Fruit fly (Drosophila melanogaster) whole organism, embryonic: ENCODE results near the gene SppL.

Experiments
- Atf6 ChIP-seq: fragments of 200-800 bp; sonication (Bioruptor generic); IDR thresholded peaks from 2 replicates; pipeline ENCODE4 v1.3.6; 2022; ENCODE audit warnings: missing biosample characterization, missing genetic modification characterization
- Bgb ChIP-seq: fragments of 200-800 bp; sonication (Bioruptor generic); IDR thresholded peaks from 2 replicates; pipeline ENCODE4 v1.3.6; 2022; ENCODE audit warnings: missing biosample characterization, missing genetic modification characterization; ENCODE audit not compliant: partially characterized antibody
- Bteb2 ChIP-seq: fragments of 200-800 bp; sonication (Bioruptor generic); optimal IDR thresholded peaks from 2 replicates; lab custom pipeline; 2016; ENCODE audit warnings: missing biosample characterization, missing genetic modification characterization
- CG1024 ChIP-seq: fragments of 200-800 bp; sonication (Bioruptor generic); IDR thresholded peaks from 2 replicates; pipeline ENCODE4 v1.3.6; 2022; ENCODE audit warnings: missing biosample characterization, missing genetic modification characterization
- CG11456 ChIP-seq: fragments of 200-800 bp; sonication (Bioruptor generic); IDR thresholded peaks from 3 replicates; pipeline ENCODE4 v1.3.6; 2022; ENCODE audit warnings: missing biosample characterization, missing genetic modification characterization
- CG12299 ChIP-seq: fragments of 200-800 bp; sonication (Bioruptor generic); optimal IDR thresholded peaks from 2 replicates; lab custom pipeline; 2018; ENCODE audit warnings: missing biosample characterization, mild to moderate bottlenecking, missing genetic modification characterization
- CG13287 ChIP-seq: fragments of 200-800 bp; sonication (Bioruptor generic); IDR thresholded peaks from 2 replicates; pipeline ENCODE4 v1.3.6; 2022; ENCODE audit warnings: missing biosample characterization, missing genetic modification characterization; ENCODE audit not compliant: partially characterized antibody
- CG16863 ChIP-seq: fragments of 200-800 bp; sonication (Bioruptor generic); optimal IDR thresholded peaks from 3 replicates; lab custom pipeline; 2016; ENCODE audit warnings: missing biosample characterization, missing genetic modification characterization
- CG17568 ChIP-seq: fragments of 200-800 bp; sonication (Bioruptor generic); optimal IDR thresholded peaks from 2 replicates; lab custom pipeline; 2018; ENCODE audit warnings: missing biosample characterization, mild to moderate bottlenecking, missing genetic modification characterization, moderate library complexity
- CG18619 ChIP-seq: fragments of 200-800 bp; sonication (Bioruptor generic); optimal IDR thresholded peaks from 3 replicates; lab custom pipeline; 2017; ENCODE audit warnings: missing biosample characterization, mild to moderate bottlenecking, missing genetic modification characterization
- CG2202 ChIP-seq: fragments of 200-800 bp; sonication (Bioruptor generic); optimal IDR thresholded peaks from 2 replicates; lab custom pipeline; 2018; ENCODE audit warnings: missing biosample characterization, mild to moderate bottlenecking, missing genetic modification characterization
- CG3065 ChIP-seq: fragments of 200-800 bp; sonication (Bioruptor generic); optimal IDR thresholded peaks from 2 replicates; lab custom pipeline; 2016; ENCODE audit warnings: missing biosample characterization, missing genetic modification characterization
- CG31388 ChIP-seq: fragments of 200-800 bp; sonication (Bioruptor generic); optimal IDR thresholded peaks from 2 replicates; lab custom pipeline; 2016; ENCODE audit warnings: missing biosample characterization, missing genetic modification characterization
- CG3407 ChIP-seq: fragments of 200-800 bp; sonication (Bioruptor generic); optimal IDR thresholded peaks from 2 replicates; lab custom pipeline; 2018; ENCODE audit warnings: missing biosample characterization, mild to moderate bottlenecking, missing genetic modification characterization
- CG34422 ChIP-seq: fragments of 200-800 bp; sonication (Bioruptor generic); IDR thresholded peaks from 3 replicates; pipeline ENCODE4 v1.3.6; 2022; ENCODE audit warnings: missing biosample characterization, missing genetic modification characterization
- CG4328 ChIP-seq: fragments of 200-800 bp; sonication (Bioruptor generic); optimal IDR thresholded peaks from 3 replicates; lab custom pipeline; 2017; ENCODE audit warnings: missing biosample characterization, missing genetic modification reagents, missing genetic modification characterization
- CG4707 ChIP-seq: fragments of 200-800 bp; sonication (Bioruptor generic); optimal IDR thresholded peaks from 2 replicates; lab custom pipeline; 2018; ENCODE audit warnings: missing biosample characterization, mild to moderate bottlenecking, missing genetic modification characterization, moderate library complexity
- CG7786 ChIP-seq: fragments of 200-800 bp; sonication (Bioruptor generic); optimal IDR thresholded peaks from 2 replicates; lab custom pipeline; 2016; ENCODE audit warnings: missing biosample characterization, missing genetic modification characterization
- CG9817 ChIP-seq: fragments of 200-800 bp; sonication (Bioruptor generic); optimal IDR thresholded peaks from 2 replicates; lab custom pipeline; 2018; ENCODE audit warnings: missing biosample characterization, mild to moderate bottlenecking, missing genetic modification characterization, moderate library complexity
- CG9932 ChIP-seq: fragments of 200-800 bp; sonication (Bioruptor generic); IDR thresholded peaks from 2 replicates; pipeline ENCODE4 v1.3.6; 2022; ENCODE audit warnings: missing biosample characterization, missing genetic modification characterization
- CkIIα-i1 ChIP-seq: fragments of 200-800 bp; sonication (Bioruptor generic); IDR thresholded peaks from 2 replicates; pipeline ENCODE4 v1.3.6; 2022; ENCODE audit warnings: missing biosample characterization, missing genetic modification characterization
- Fer2 ChIP-seq: fragments of 200-800 bp; sonication (Bioruptor generic); optimal IDR thresholded peaks from 2 replicates; lab custom pipeline; 2018; ENCODE audit warnings: missing biosample characterization, mild to moderate bottlenecking, missing genetic modification characterization, moderate library complexity
- H2.0 ChIP-seq: fragments of 200-800 bp; sonication (Bioruptor generic); IDR thresholded peaks from 2 replicates; pipeline ENCODE4 v1.3.6; 2022; ENCODE audit warnings: missing biosample characterization, missing genetic modification characterization
- Hr39 ChIP-seq: fragments of >200 bp; optimal IDR thresholded peaks from 2 replicates; lab custom pipeline; 2017
- Kr ChIP-seq: fragments of 200-800 bp; sonication (Bioruptor generic); optimal IDR thresholded peaks from 2 replicates; lab custom pipeline; 2017; ENCODE audit warnings: missing biosample characterization, mild to moderate bottlenecking, missing genetic modification characterization
- MBD-R2 ChIP-seq: fragments of 200-800 bp; sonication (Bioruptor generic); IDR thresholded peaks from 2 replicates; pipeline ENCODE4 v1.3.6; 2022; ENCODE audit warnings: missing biosample characterization, missing genetic modification characterization
- Max ChIP-seq: fragments of 200-800 bp; sonication (Bioruptor generic); optimal IDR thresholded peaks from 2 replicates; lab custom pipeline; 2016; ENCODE audit warnings: missing biosample characterization, mild to moderate bottlenecking, missing genetic modification characterization
- Mes4 ChIP-seq: fragments of 200-800 bp; sonication (Bioruptor generic); optimal IDR thresholded peaks from 2 replicates; lab custom pipeline; 2016; ENCODE audit warnings: missing biosample characterization, missing genetic modification characterization
- Nf-YB ChIP-seq: fragments of 200-800 bp; sonication (Bioruptor generic); optimal IDR thresholded peaks from 3 replicates; lab custom pipeline; 2019; ENCODE audit warnings: missing biosample characterization, mild to moderate bottlenecking, missing genetic modification characterization, moderate library complexity
- Ptx1 ChIP-seq: fragments of 200-800 bp; sonication (Bioruptor generic); IDR thresholded peaks from 2 replicates; pipeline ENCODE4 v1.3.6; 2022; ENCODE audit warnings: missing biosample characterization, missing genetic modification characterization
- Rfx ChIP-seq: fragments of 200-800 bp; sonication (Bioruptor generic); IDR thresholded peaks from 2 replicates; pipeline ENCODE4 v1.3.6; 2022; ENCODE audit warnings: missing biosample characterization, missing genetic modification characterization
- Rx ChIP-seq: fragments of 200-800 bp; sonication (Bioruptor generic); IDR thresholded peaks from 2 replicates; pipeline ENCODE4 v1.3.6; 2022; ENCODE audit warnings: missing biosample characterization, missing genetic modification characterization
- Side ChIP-seq: fragments of 200-800 bp; sonication (Bioruptor generic); optimal IDR thresholded peaks from 2 replicates; lab custom pipeline; 2016; ENCODE audit warnings: missing biosample characterization, missing genetic modification characterization
- Sin3A ChIP-seq: fragments of >200 bp; optimal IDR thresholded peaks from 2 replicates; lab custom pipeline; 2018
- ase ChIP-seq: fragments of 200-800 bp; sonication (Bioruptor generic); IDR thresholded peaks from 3 replicates; pipeline ENCODE4 v1.3.6; 2022; ENCODE audit warnings: missing biosample characterization, missing genetic modification characterization
- cas ChIP-seq: fragments of 200-800 bp; sonication (Bioruptor generic); IDR thresholded peaks from 2 replicates; pipeline ENCODE4 v1.3.6; 2022; ENCODE audit warnings: missing biosample characterization, missing genetic modification characterization
- cg ChIP-seq: fragments of 200-800 bp; sonication (Bioruptor generic); optimal IDR thresholded peaks from 3 replicates; lab custom pipeline; 2019; ENCODE audit warnings: missing biosample characterization, mild to moderate bottlenecking, missing genetic modification characterization, moderate library complexity
- gcm2 ChIP-seq: fragments of 200-800 bp; sonication (Bioruptor generic); optimal IDR thresholded peaks from 2 replicates; lab custom pipeline; 2016; ENCODE audit warnings: missing biosample characterization, missing genetic modification characterization
- gem ChIP-seq: fragments of 200-800 bp; sonication (Bioruptor generic); optimal IDR thresholded peaks from 2 replicates; lab custom pipeline; 2019; ENCODE audit warnings: missing biosample characterization, mild to moderate bottlenecking, missing genetic modification characterization, moderate library complexity
- insv ChIP-seq, 2 experiments: fragments of 200-800 bp; sonication (Bioruptor generic); optimal IDR thresholded peaks; 3 replicates each; lab custom pipeline; 2016 to 2018; ENCODE audit warnings: missing biosample characterization in 2 of 2, missing genetic modification characterization in 2 of 2
- lov ChIP-seq, 2 experiments: fragments of 200-800 bp in 1 of 2; fragments of >200 bp in 1 of 2; sonication (Bioruptor generic) in 1 of 2; IDR thresholded peaks in 1 of 2; optimal IDR thresholded peaks in 1 of 2; 2 replicates in 1 of 2; 3 replicates in 1 of 2; pipeline versions ENCODE4 v1.3.6 to Lab custom; 2017 to 2022; ENCODE audit warnings: missing biosample characterization in 1 of 2, missing genetic modification characterization in 1 of 2
- p53 ChIP-seq: fragments of 200-800 bp; sonication (Bioruptor generic); optimal IDR thresholded peaks from 2 replicates; lab custom pipeline; 2016; ENCODE audit warnings: missing biosample characterization, missing genetic modification characterization
- pb ChIP-seq: fragments of 200-800 bp; sonication (Bioruptor generic); optimal IDR thresholded peaks from 3 replicates; lab custom pipeline; 2016; ENCODE audit warnings: missing biosample characterization, missing genetic modification characterization
- peb ChIP-seq: fragments of 200-800 bp; sonication (Bioruptor generic); IDR thresholded peaks from 2 replicates; pipeline ENCODE4 v1.3.6; 2022; ENCODE audit warnings: missing biosample characterization, missing genetic modification characterization
- pum ChIP-seq: fragments of 200-800 bp; sonication (Bioruptor generic); optimal IDR thresholded peaks from 2 replicates; lab custom pipeline; 2016; ENCODE audit warnings: missing biosample characterization, missing genetic modification characterization
- rib ChIP-seq: fragments of 200-800 bp; sonication (Bioruptor generic); IDR thresholded peaks from 2 replicates; pipeline ENCODE4 v1.3.6; 2022; ENCODE audit warnings: missing biosample characterization, missing genetic modification characterization
- seq ChIP-seq: fragments of 200-800 bp; sonication (Bioruptor generic); IDR thresholded peaks from 2 replicates; pipeline ENCODE4 v1.3.6; 2022; ENCODE audit warnings: missing biosample characterization, missing genetic modification characterization
- tin ChIP-seq: fragments of 200-800 bp; sonication (Bioruptor generic); optimal IDR thresholded peaks from 3 replicates; lab custom pipeline; 2016; ENCODE audit warnings: missing biosample characterization, missing genetic modification characterization
- vvl ChIP-seq: fragments of 200-800 bp; sonication (Bioruptor generic); IDR thresholded peaks from 2 replicates; pipeline ENCODE4 v1.3.6; 2022; ENCODE audit warnings: missing biosample characterization, missing genetic modification characterization
- wek ChIP-seq: fragments of 200-800 bp; sonication (Bioruptor generic); optimal IDR thresholded peaks from 3 replicates; lab custom pipeline; 2018; ENCODE audit warnings: missing biosample characterization, mild to moderate bottlenecking, missing genetic modification characterization, moderate library complexity

SppL gene

DNA sequence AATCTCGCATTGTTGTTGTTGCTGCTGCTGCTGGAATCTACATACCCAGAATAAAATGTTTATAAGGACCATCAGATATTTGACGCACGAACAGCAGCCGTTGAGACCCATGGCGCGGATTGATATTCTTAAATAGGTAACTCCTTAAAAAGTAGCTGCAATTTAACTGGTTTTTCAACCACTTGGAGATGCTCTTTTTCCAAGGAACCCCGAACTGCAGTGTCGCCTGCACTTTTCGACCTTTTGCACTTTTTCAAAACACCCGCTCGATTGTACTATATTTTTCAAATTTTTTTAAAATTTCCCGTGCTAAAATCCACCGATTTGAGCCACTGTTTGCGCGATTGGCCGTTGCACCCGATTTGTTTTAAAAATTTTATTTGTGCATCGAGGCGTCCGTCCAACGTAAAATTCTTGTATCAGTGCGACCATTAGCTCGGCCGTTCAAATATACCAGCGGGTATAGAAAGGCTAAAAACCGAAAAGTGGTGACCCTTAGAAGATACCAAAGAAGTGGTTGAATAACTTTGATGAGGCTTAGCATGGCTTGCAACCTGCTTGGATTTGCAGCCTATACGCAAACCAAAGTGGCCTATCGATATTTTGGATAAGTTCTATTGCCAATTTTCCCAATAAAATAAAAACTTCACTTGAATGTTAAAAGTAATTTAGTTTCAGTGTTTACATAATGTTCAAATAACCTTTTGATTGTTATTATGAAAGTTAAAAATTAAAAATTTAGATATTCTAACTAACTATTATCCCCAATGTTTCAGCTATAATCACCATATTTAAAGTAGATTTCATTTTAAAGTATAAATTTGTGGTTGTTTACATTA, 594 bp upstream of the SppL start, which contains the start of gene Tsp96F:
TSS of gene Tsp96F (minus strand) at position 457 of the 839 bp plus-strand sequence.
- TF ChIP-seq pb (GFP tag; lab: Kevin White, UChicago): no peak
- no peak for TF ChIP-seq CG3065 (GFP tag; lab: Kevin White, UChicago)
- TF ChIP-seq Sin3A (lab: Kevin White, UChicago): peak; percentile 11
- TF ChIP-seq CG18619: no peak
- no peak for TF ChIP-seq H2.0 (GFP tag; lab: Robert Waterston, UW)
- no peak for TF ChIP-seq CG11456
- peak; percentile 5 for TF ChIP-seq Mes4
- no peak for TF ChIP-seq Fer2 (tag; lab: Kevin White, UChicago)
- TF ChIP-seq CG4328: no peak
- no peak for TF ChIP-seq Ptx1 (GFP tag; lab: Robert Waterston, UW)
- peak; percentile 35; the same call in 1 of the 2 replicates for TF ChIP-seq Rfx
- TF ChIP-seq insv (GFP tag; optimal IDR thresholded peaks at IDR 0.05; lab: Kevin White, UChicago): peak in 1 of 2 experiments; percentile 8
- no peak for TF ChIP-seq Bteb2 (GFP tag; lab: Kevin White, UChicago)
- no peak for TF ChIP-seq CG16863 (GFP tag; lab: Kevin White, UChicago)
- TF ChIP-seq rib (GFP tag; lab: Robert Waterston, UW): no peak
- peak; percentile 30; the same call in 1 of the 2 replicates for TF ChIP-seq vvl (GFP tag; lab: Robert Waterston, UW)
- TF ChIP-seq CG3407 (GFP tag; lab: Kevin White, UChicago): no peak
- TF ChIP-seq p53: no peak
- TF ChIP-seq Rx (GFP tag; lab: Robert Waterston, UW): no peak
- no peak for TF ChIP-seq Kr (GFP tag; lab: Kevin White, UChicago)
- no peak for TF ChIP-seq wek (GFP tag; lab: Kevin White, UChicago)
- peak; percentile 54 for TF ChIP-seq MBD-R2 (GFP tag; lab: Robert Waterston, UW)
- no peak for TF ChIP-seq peb (GFP tag; lab: Robert Waterston, UW)
- peak; percentile 35 for TF ChIP-seq CG17568
- peak; percentile 71 for TF ChIP-seq Bgb (GFP tag; lab: Robert Waterston, UW)
- no peak for TF ChIP-seq Nf-YB (GFP tag; lab: Kevin White, UChicago)
- TF ChIP-seq gcm2 (GFP tag; lab: Kevin White, UChicago): no peak
- no peak; the same call in 2 of the 3 replicates for TF ChIP-seq CG34422
- no peak for TF ChIP-seq pum
- TF ChIP-seq CG2202: peak; percentile 21
- TF ChIP-seq CG9932 (GFP tag; lab: Robert Waterston, UW): no peak; the same call in 1 of the 2 replicates
- TF ChIP-seq cg (GFP tag; lab: Kevin White, UChicago): peak; percentile 70
- no peak for TF ChIP-seq lov (optimal IDR thresholded peaks at IDR 0.05; lab: Kevin White, UChicago)
- TF ChIP-seq lov (GFP tag; IDR thresholded peaks at IDR 0.05; lab: Robert Waterston, UW): no peak
- no peak; the same call in 1 of the 2 replicates for TF ChIP-seq Atf6 (GFP tag; lab: Robert Waterston, UW)
- peak; percentile 33 for TF ChIP-seq CG4707 (GFP tag; lab: Kevin White, UChicago)
- no peak for TF ChIP-seq Side (GFP tag; lab: Kevin White, UChicago)
- TF ChIP-seq CG9817 (tag; lab: Kevin White, UChicago): no peak
- TF ChIP-seq CkIIα-i1 (GFP tag; lab: Robert Waterston, UW): no peak
- TF ChIP-seq gem (tag; lab: Kevin White, UChicago): no peak
- TF ChIP-seq Max: no peak
- 0 out of 2 replicates have a peak, but pooled peaks have one; percentile 10 for TF ChIP-seq seq (GFP tag; lab: Robert Waterston, UW)
- no peak for TF ChIP-seq cas
- TF ChIP-seq CG7786: no peak
- no peak for TF ChIP-seq tin (GFP tag; lab: Kevin White, UChicago)
- TF ChIP-seq CG13287: peak; percentile 67
- peak; percentile 50 for TF ChIP-seq CG12299
- TF ChIP-seq CG31388: no peak
- TF ChIP-seq ase (GFP tag; lab: Robert Waterston, UW): no peak
- TF ChIP-seq Hr39 (lab: Kevin White, UChicago): no peak
- no peak for TF ChIP-seq CG1024 (GFP tag; lab: Robert Waterston, UW)
